Worm (Caenorhabditis elegans): ENCODE results near the gene F49F1.5.

DNA sequence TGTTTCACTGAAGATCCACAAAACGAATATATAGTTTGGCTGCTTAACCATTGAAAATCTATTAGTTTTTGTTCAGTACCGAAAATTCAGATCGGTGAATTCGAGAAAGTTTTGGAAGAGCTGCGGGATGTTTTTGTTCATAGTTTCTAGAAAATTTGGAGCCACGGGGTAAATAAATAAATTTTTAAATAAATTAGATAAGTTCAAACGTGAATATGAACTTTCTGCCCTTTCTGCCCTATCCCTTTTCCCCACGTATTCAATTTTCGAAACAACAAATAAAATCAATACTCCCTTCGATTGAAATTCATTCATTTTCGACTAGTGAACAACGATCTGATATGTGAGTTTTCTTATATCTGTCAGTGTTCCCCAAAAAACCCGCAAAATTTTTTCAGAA, 41.9 kb upstream of the F49F1.5 start, which contains the start of gene scrm-5:
- TF ChIP-seq dao-5 (tag; optimal IDR thresholded peaks at IDR 0.05), result no peak
- no peak for TF ChIP-seq him-1 (tag; optimal IDR thresholded peaks at IDR 0.05)
